Worm (Caenorhabditis elegans): ENCODE results near the gene C31G12.1.

DNA sequence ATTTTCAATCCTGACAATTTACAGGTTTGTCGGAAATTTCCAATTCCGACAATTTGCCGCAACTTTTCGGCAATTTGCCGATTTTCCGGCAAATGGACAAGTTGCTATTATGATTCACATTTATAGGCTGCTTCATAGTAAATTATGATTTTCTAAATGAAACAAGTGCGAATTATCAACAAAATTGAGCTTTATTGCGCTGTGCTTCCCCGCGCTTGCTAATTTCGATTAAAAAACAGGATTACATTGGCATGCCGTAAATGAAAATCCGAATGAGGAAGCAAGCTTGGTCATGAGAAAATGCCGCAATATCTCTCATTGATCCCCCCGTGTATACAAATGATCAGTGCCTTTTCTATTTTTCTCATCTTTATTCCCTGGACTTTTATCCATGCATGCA lies 41.1 kb upstream of the C31G12.1 start, which contains the start of gene Y37H2A.10:
- TF ChIP-seq dmd-4 (tag; optimal IDR thresholded peaks at IDR 0.05) (no peak), nhr-77 (tag; optimal IDR thresholded peaks at IDR 0.05) (no peak), ZK546.5 (tag; optimal IDR thresholded peaks at IDR 0.05) (no peak), gmeb-1 (tag; optimal IDR thresholded peaks at IDR 0.05) (no peak), ztf-4 (tag; optimal IDR thresholded peaks at IDR 0.05) (no peak)
